Fruit fly (Drosophila melanogaster) S2 (cell line): Measurements from ENCODE around the gene Tpst.

Source experiments
- CG8478 ChIP-seq: fragments of >200 bp; optimal IDR thresholded peaks from 2 replicates; lab custom pipeline; 2018
- CTCF ChIP-seq, 2 experiments: fragments of >200 bp; optimal IDR thresholded peaks; 2 replicates each; lab custom pipeline; 2018

Gene Tpst

dm6 chrX:13637588-13637987 lies 74.0 kb downstream of the Tpst start:
- TF ChIP-seq CTCF (optimal IDR thresholded peaks at IDR 0.05; lab: Kevin White, UChicago) (no peak), CG8478 (lab: Kevin White, UChicago) (no peak)

- no peak for TF ChIP-seq CG8478 (lab: Kevin White, UChicago)
- TF ChIP-seq CTCF (optimal IDR thresholded peaks at IDR 0.05; lab: Kevin White, UChicago) = no peak
These were observed 76.5 kb downstream of the Tpst start for dm6 chrX:13639998-13640691.

dm6 chrX:13640692-13641011 lies 77.0 kb downstream of the Tpst start:
- no peak for TF ChIP-seq CTCF (optimal IDR thresholded peaks at IDR 0.05; lab: Kevin White, UChicago)
- TF ChIP-seq CG8478 (lab: Kevin White, UChicago) = no peak

dm6 chrX:13641115-13641890 lies 77.7 kb downstream of the Tpst start:
- TF ChIP-seq CG8478 (lab: Kevin White, UChicago) = no peak

- TF ChIP-seq CG8478 (lab: Kevin White, UChicago) (no peak), CTCF (optimal IDR thresholded peaks at IDR 0.05; lab: Kevin White, UChicago) (peak in 1 of 2 experiments; percentile 2)
These were observed 78.4 kb downstream of the Tpst start for dm6 chrX:13641891-13642617.
